Worm (Caenorhabditis elegans) whole organism, midembryonic: Measurements from ENCODE around the gene C05B5.17.

ENCODE experiments used
- T22C8.4 ChIP-seq: fragments of 200-800 bp; sonication (Bioruptor generic); IDR thresholded peaks from 2 replicates; pipeline ENCODE4 v1.3.6; 2022; ENCODE audit warnings: missing genetic modification characterization, missing compliant biosample characterization
- cog-1 ChIP-seq: sonication (generic microtip); optimal IDR thresholded peaks from 2 replicates; lab custom pipeline; 2016; ENCODE audit warnings: missing genetic modification characterization, missing compliant biosample characterization
- flt-1 ChIP-seq: fragments of 200-800 bp; sonication (Bioruptor generic); IDR thresholded peaks from 2 replicates; pipeline ENCODE4 v1.3.6; 2022; ENCODE audit warnings: missing genetic modification characterization, missing compliant biosample characterization
- klf-2 ChIP-seq: fragments of 200-800 bp; sonication (Bioruptor generic); conservative IDR thresholded peaks from 2 replicates; pipeline ENCODE4 v1.3.6; 2022; ENCODE audit warnings: missing genetic modification reagents, missing genetic modification characterization, missing compliant biosample characterization
- med-1 ChIP-seq: sonication (generic microtip); optimal IDR thresholded peaks from 2 replicates; lab custom pipeline; 2017; ENCODE audit warnings: missing genetic modification characterization, mild to moderate bottlenecking, missing compliant biosample characterization, antibody characterized with exemption, missing genetic modification reagents; ENCODE audit not compliant: insufficient read depth
- ref-1 ChIP-seq: fragments of 200-800 bp; sonication (Bioruptor generic); conservative IDR thresholded peaks from 2 replicates; pipeline ENCODE4 v1.3.6; 2022; ENCODE audit warnings: missing genetic modification reagents, missing genetic modification characterization, missing compliant biosample characterization
- tab-1 ChIP-seq: fragments of 200-800 bp; sonication (Bioruptor generic); IDR thresholded peaks from 2 replicates; pipeline ENCODE4 v1.3.6; 2022; ENCODE audit warnings: missing genetic modification characterization, missing compliant biosample characterization
- ztf-23 ChIP-seq: fragments of 200-800 bp; sonication (Bioruptor generic); IDR thresholded peaks from 2 replicates; pipeline ENCODE4 v1.3.6; 2022; ENCODE audit warnings: missing genetic modification reagents, missing genetic modification characterization, missing compliant biosample characterization
- ztf-29 ChIP-seq: fragments of 200-800 bp; sonication (Bioruptor generic); IDR thresholded peaks from 2 replicates; pipeline ENCODE4 v1.3.6; 2022; ENCODE audit warnings: missing genetic modification reagents, missing genetic modification characterization, missing compliant biosample characterization

C05B5.17 gene

DNA sequence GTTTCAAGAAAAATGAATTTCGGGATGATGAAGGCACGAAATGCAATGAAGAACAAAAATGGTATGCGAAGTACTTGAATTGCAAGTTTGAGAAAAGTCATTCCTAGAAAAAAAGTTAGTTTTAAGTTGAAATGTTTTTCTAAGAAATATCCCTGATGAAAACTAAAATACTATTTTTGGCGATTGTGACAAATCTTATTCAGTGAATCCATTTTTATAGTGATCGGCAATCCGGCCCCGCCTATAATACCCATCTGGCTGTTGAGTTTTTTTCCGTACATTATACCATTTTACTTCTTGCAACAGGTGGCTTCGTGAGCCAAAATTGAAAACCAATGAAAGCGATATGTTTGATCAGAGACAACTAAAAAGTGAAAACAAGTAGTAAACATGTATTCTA, at the start of gene C05B5.17:
Gene C05B5.17 (minus strand): TSS at position 101 of the 400 bp plus-strand sequence.
- TF ChIP-seq T22C8.4 (GFP tag; lab: Robert Waterston, UW), result no peak
- TF ChIP-seq flt-1, result no peak
- no peak for TF ChIP-seq klf-2 (GFP tag; lab: Robert Waterston, UW)
- no peak for TF ChIP-seq ztf-23
- TF ChIP-seq tab-1 (GFP tag; lab: Robert Waterston, UW), result no peak
- no peak for TF ChIP-seq ref-1 (GFP tag; lab: Robert Waterston, UW)
- no peak for TF ChIP-seq ztf-29
- TF ChIP-seq med-1 (GFP tag; lab: Kevin White, UChicago), result no peak
- no peak for TF ChIP-seq cog-1 (tag; lab: Kevin White, UChicago)

DNA sequence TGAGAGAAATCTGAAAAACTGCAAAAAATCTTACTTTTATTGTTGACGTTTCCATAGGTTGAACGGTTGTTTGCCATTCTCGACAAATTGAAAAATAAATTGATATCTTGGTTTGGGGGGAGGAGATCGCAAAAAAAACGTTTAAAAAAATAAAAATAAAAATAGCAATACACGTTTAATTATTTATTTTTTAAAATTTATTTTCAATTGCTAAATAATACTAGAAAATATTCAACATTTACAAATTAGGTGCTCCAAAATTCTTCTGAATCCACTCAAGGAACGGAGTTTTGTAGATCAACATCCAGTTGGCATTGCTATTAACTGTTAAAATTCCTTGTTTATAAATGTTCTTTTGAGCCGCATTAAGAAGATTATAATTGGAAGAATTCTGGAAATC, 40.9 kb upstream of the C05B5.17 start, which contains the start of gene T16G12.7:
Gene T16G12.7 (minus strand): TSS at position 101 of the 400 bp plus-strand sequence.
- TF ChIP-seq tab-1 (GFP tag; lab: Robert Waterston, UW) (no peak), T22C8.4 (GFP tag; lab: Robert Waterston, UW) (no peak), cog-1 (tag; lab: Kevin White, UChicago) (no peak), flt-1 (no peak), ref-1 (GFP tag; lab: Robert Waterston, UW) (no peak), ztf-29 (no peak)

- no peak for TF ChIP-seq klf-2 (GFP tag; lab: Robert Waterston, UW)
- no peak for TF ChIP-seq flt-1
- TF ChIP-seq tab-1 (GFP tag; lab: Robert Waterston, UW), result no peak
- TF ChIP-seq med-1 (GFP tag; lab: Kevin White, UChicago), result no peak
- TF ChIP-seq ztf-23, result no peak
- TF ChIP-seq ztf-29, result no peak
- TF ChIP-seq ref-1 (GFP tag; lab: Robert Waterston, UW), result no peak
- TF ChIP-seq cog-1 (tag; lab: Kevin White, UChicago), result no peak
- no peak for TF ChIP-seq T22C8.4 (GFP tag; lab: Robert Waterston, UW)
Measured at ce11 chrIII:10037150-10037549, 38.0 kb upstream of the C05B5.17 start, which contains the start of gene M04D8.7. TSS of gene M04D8.7 (plus strand) at chrIII:10037450.

- TF ChIP-seq klf-2 (GFP tag; lab: Robert Waterston, UW), result no peak
- TF ChIP-seq ztf-23, result no peak
- no peak for TF ChIP-seq med-1 (GFP tag; lab: Kevin White, UChicago)
- TF ChIP-seq cog-1 (tag; lab: Kevin White, UChicago), result no peak
- TF ChIP-seq ref-1 (GFP tag; lab: Robert Waterston, UW), result no peak
- no peak for TF ChIP-seq ztf-29
- TF ChIP-seq flt-1, result no peak
- no peak for TF ChIP-seq T22C8.4 (GFP tag; lab: Robert Waterston, UW)
- no peak for TF ChIP-seq tab-1 (GFP tag; lab: Robert Waterston, UW)
Measured at ce11 chrIII:10035783-10036182, 36.6 kb upstream of the C05B5.17 start, which contains the start of gene xbx-3. TSS of gene xbx-3 (plus strand) at chrIII:10035945.

DNA sequence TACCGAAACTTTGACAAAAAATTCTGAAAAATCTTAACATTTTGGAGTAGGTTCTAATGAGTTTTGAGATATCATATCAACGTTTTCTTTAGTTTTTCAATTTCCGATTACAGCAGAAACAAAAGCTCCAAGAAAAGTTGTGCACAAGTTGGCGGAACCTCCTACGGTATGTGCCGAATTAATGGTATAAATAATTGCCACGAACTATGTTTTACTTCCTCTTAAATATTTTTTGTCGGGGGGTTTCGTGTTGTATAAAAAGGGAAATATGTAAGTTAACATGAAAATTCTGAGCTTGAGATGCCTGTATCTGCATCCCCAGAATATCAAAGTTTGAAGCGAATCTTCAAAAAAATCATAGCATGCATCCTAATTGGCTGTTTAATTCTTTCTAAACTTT, 34.7 kb upstream of the C05B5.17 start, which contains the start of gene M04D8.8:
Gene M04D8.8 (plus strand): TSS at position 301 of the 400 bp plus-strand sequence.
- TF ChIP-seq ztf-29 (no peak), med-1 (GFP tag; lab: Kevin White, UChicago) (no peak), tab-1 (GFP tag; lab: Robert Waterston, UW) (no peak), flt-1 (no peak), klf-2 (GFP tag; lab: Robert Waterston, UW) (no peak), cog-1 (tag; lab: Kevin White, UChicago) (no peak), T22C8.4 (GFP tag; lab: Robert Waterston, UW) (no peak), ref-1 (GFP tag; lab: Robert Waterston, UW) (no peak), ztf-23 (no peak)

- TF ChIP-seq cog-1 (tag; lab: Kevin White, UChicago), result no peak
- no peak for TF ChIP-seq ztf-29
- TF ChIP-seq T22C8.4 (GFP tag; lab: Robert Waterston, UW), result no peak
- TF ChIP-seq med-1 (GFP tag; lab: Kevin White, UChicago), result no peak
- TF ChIP-seq ztf-23, result no peak
- no peak for TF ChIP-seq tab-1 (GFP tag; lab: Robert Waterston, UW)
- TF ChIP-seq flt-1, result no peak
- TF ChIP-seq ref-1 (GFP tag; lab: Robert Waterston, UW), result no peak
- no peak for TF ChIP-seq klf-2 (GFP tag; lab: Robert Waterston, UW)
Measured at ce11 chrIII:10033213-10033612, 34.1 kb upstream of the C05B5.17 start, which contains the start of gene M04D8.5. TSS of gene M04D8.5 (minus strand) at chrIII:10033313.

DNA sequence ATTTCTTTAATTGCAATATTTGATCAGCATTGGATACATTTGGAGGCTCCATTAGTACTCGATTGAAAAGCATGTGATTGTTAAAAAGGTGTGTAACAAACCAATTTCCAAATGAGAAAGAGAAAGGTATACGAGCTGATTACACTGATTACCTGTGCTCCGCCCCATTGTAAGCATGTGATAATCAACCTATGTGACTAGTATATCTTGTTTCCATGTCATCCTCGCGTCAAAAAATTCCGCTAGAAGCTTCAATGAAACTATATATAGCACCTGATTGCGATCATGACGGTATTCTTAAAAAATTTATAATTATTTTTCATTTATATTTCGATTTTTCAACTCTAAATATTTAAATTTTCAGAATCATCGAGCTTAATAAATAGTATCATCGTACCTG, 31.4 kb upstream of the C05B5.17 start, which contains the start of gene M04D8.4:
Gene M04D8.4 (minus strand): TSS at position 101 of the 400 bp plus-strand sequence.
- no peak for TF ChIP-seq cog-1 (tag; lab: Kevin White, UChicago)
- TF ChIP-seq T22C8.4 (GFP tag; lab: Robert Waterston, UW), result no peak
- no peak for TF ChIP-seq klf-2 (GFP tag; lab: Robert Waterston, UW)
- TF ChIP-seq tab-1 (GFP tag; lab: Robert Waterston, UW), result no peak
- TF ChIP-seq flt-1, result no peak

ce11 chrIII:10027947-10028346, 28.8 kb upstream of the C05B5.17 start, which contains the start of gene ins-23:
TSS of gene ins-23 (plus strand) at chrIII:10028247.
- no peak for TF ChIP-seq ztf-29
- TF ChIP-seq tab-1 (GFP tag; lab: Robert Waterston, UW), result no peak
- TF ChIP-seq ref-1 (GFP tag; lab: Robert Waterston, UW), result no peak
- TF ChIP-seq flt-1, result no peak
- TF ChIP-seq T22C8.4 (GFP tag; lab: Robert Waterston, UW), result no peak
- TF ChIP-seq cog-1 (tag; lab: Kevin White, UChicago), result no peak
- no peak for TF ChIP-seq med-1 (GFP tag; lab: Kevin White, UChicago)
- no peak for TF ChIP-seq ztf-23
- TF ChIP-seq klf-2 (GFP tag; lab: Robert Waterston, UW), result no peak

ce11 chrIII:10025989-10026388, 26.9 kb upstream of the C05B5.17 start, which contains the start of gene ins-22:
TSS of gene ins-22 (plus strand) at chrIII:10026289.
- TF ChIP-seq med-1 (GFP tag; lab: Kevin White, UChicago), result no peak

DNA sequence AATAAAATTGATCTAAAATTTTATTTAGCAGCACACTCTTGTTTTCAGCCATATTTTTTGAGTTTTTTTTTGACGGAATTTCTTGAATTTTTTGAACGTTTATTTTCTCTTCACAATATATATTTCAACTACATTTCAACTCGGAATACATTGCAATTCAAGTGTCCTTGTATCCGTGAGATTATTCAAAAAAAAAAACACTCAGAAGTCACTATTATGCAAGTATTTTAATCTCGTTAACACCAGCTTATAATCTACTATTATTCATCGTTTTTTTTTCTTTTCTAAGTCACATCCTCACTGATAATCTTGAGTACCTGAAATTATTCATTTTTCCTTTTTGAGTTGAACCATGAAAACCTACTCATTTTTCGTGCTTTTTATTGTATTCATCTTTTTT, 24.3 kb upstream of the C05B5.17 start, which contains the start of gene ins-21:
Gene ins-21 (plus strand): TSS at position 301 of the 400 bp plus-strand sequence.
- no peak for TF ChIP-seq ztf-29
- no peak for TF ChIP-seq med-1 (GFP tag; lab: Kevin White, UChicago)
- no peak for TF ChIP-seq T22C8.4 (GFP tag; lab: Robert Waterston, UW)
- TF ChIP-seq tab-1 (GFP tag; lab: Robert Waterston, UW), result no peak
- TF ChIP-seq klf-2 (GFP tag; lab: Robert Waterston, UW), result no peak
- TF ChIP-seq ztf-23, result no peak
